Fruit fly (Drosophila melanogaster) whole organism, embryonic: ENCODE data around the gene cyr.

Experiments used
- Adf1 ChIP-seq: fragments of 200-800 bp; sonication (Bioruptor generic); IDR thresholded peaks from 2 replicates; pipeline ENCODE4 v1.3.6; 2022; ENCODE audit warnings: missing biosample characterization, missing genetic modification characterization
- Antp ChIP-seq: fragments of 200-800 bp; sonication (Bioruptor generic); optimal IDR thresholded peaks from 3 replicates; lab custom pipeline; 2016; ENCODE audit warnings: missing biosample characterization, missing genetic modification characterization
- CG10274 ChIP-seq: fragments of 200-800 bp; sonication (Bioruptor generic); optimal IDR thresholded peaks from 3 replicates; lab custom pipeline; 2017; ENCODE audit warnings: missing biosample characterization, mild to moderate bottlenecking, missing genetic modification characterization
- CG10366 ChIP-seq: fragments of 200-800 bp; sonication (Bioruptor generic); IDR thresholded peaks from 2 replicates; pipeline ENCODE4 v1.3.6; 2022; ENCODE audit warnings: missing biosample characterization, missing genetic modification characterization
- CG10543 ChIP-seq: fragments of 200-800 bp; sonication (Bioruptor generic); optimal IDR thresholded peaks from 3 replicates; lab custom pipeline; 2017; ENCODE audit warnings: missing biosample characterization, mild to moderate bottlenecking, missing genetic modification characterization, moderate library complexity
- CG11456 ChIP-seq: fragments of 200-800 bp; sonication (Bioruptor generic); IDR thresholded peaks from 3 replicates; pipeline ENCODE4 v1.3.6; 2022; ENCODE audit warnings: missing biosample characterization, missing genetic modification characterization
- CG13424 ChIP-seq: fragments of 200-800 bp; sonication (Bioruptor generic); optimal IDR thresholded peaks from 2 replicates; lab custom pipeline; 2019; ENCODE audit warnings: missing biosample characterization, mild to moderate bottlenecking, missing genetic modification characterization, moderate library complexity
- CG14014 ChIP-seq: fragments of 200-800 bp; sonication (Bioruptor generic); IDR thresholded peaks from 2 replicates; pipeline ENCODE4 v1.3.6; 2022; ENCODE audit warnings: missing biosample characterization, missing genetic modification characterization
- CG1647 ChIP-seq: fragments of 200-800 bp; sonication (Bioruptor generic); optimal IDR thresholded peaks from 3 replicates; lab custom pipeline; 2016; ENCODE audit warnings: missing biosample characterization, missing genetic modification characterization
- CG1792 ChIP-seq: fragments of 200-800 bp; sonication (Bioruptor generic); optimal IDR thresholded peaks from 2 replicates; lab custom pipeline; 2016; ENCODE audit warnings: missing biosample characterization, missing genetic modification characterization
- CG30020 ChIP-seq: fragments of 200-800 bp; optimal IDR thresholded peaks from 2 replicates; lab custom pipeline; 2019; ENCODE audit warnings: missing biosample characterization, mild to moderate bottlenecking, missing genetic modification characterization, moderate library complexity
- CG34422 ChIP-seq: fragments of 200-800 bp; sonication (Bioruptor generic); IDR thresholded peaks from 3 replicates; pipeline ENCODE4 v1.3.6; 2022; ENCODE audit warnings: missing biosample characterization, missing genetic modification characterization
- CG4360 ChIP-seq: fragments of 200-800 bp; sonication (Bioruptor generic); IDR thresholded peaks from 2 replicates; pipeline ENCODE4 v1.3.6; 2022; ENCODE audit warnings: missing biosample characterization, missing genetic modification characterization
- CG5180 ChIP-seq: fragments of 200-800 bp; sonication (Bioruptor generic); optimal IDR thresholded peaks from 3 replicates; lab custom pipeline; 2017; ENCODE audit warnings: missing biosample characterization, missing genetic modification characterization, mild to moderate bottlenecking, moderate library complexity, missing genetic modification reagents
- ERR ChIP-seq: fragments of 200-800 bp; sonication (Bioruptor generic); optimal IDR thresholded peaks from 2 replicates; lab custom pipeline; 2016; ENCODE audit warnings: missing biosample characterization, missing genetic modification characterization
- Fer2 ChIP-seq: fragments of 200-800 bp; sonication (Bioruptor generic); optimal IDR thresholded peaks from 2 replicates; lab custom pipeline; 2018; ENCODE audit warnings: missing biosample characterization, mild to moderate bottlenecking, missing genetic modification characterization, moderate library complexity
- HmgZ ChIP-seq: fragments of 200-800 bp; sonication (Bioruptor generic); optimal IDR thresholded peaks from 2 replicates; lab custom pipeline; 2018; ENCODE audit warnings: missing biosample characterization, mild to moderate bottlenecking, missing genetic modification characterization
- Hr78 ChIP-seq, 2 experiments: fragments of 200-800 bp in 1 of 2; fragments of >200 bp in 1 of 2; sonication (Bioruptor generic) in 1 of 2; optimal IDR thresholded peaks; 2 replicates each; lab custom pipeline; 2017 to 2019; ENCODE audit warnings: missing biosample characterization in 2 of 2, missing genetic modification characterization in 2 of 2, mild to moderate bottlenecking in 1 of 2, moderate library complexity in 1 of 2
- Max ChIP-seq: fragments of 200-800 bp; sonication (Bioruptor generic); optimal IDR thresholded peaks from 2 replicates; lab custom pipeline; 2016; ENCODE audit warnings: missing biosample characterization, mild to moderate bottlenecking, missing genetic modification characterization
- Myb ChIP-seq: fragments of 200-800 bp; sonication (Bioruptor generic); optimal IDR thresholded peaks from 2 replicates; lab custom pipeline; 2016; ENCODE audit warnings: missing biosample characterization, missing genetic modification characterization
- Ptx1 ChIP-seq: fragments of 200-800 bp; sonication (Bioruptor generic); IDR thresholded peaks from 2 replicates; pipeline ENCODE4 v1.3.6; 2022; ENCODE audit warnings: missing biosample characterization, missing genetic modification characterization
- Rfx ChIP-seq: fragments of 200-800 bp; sonication (Bioruptor generic); IDR thresholded peaks from 2 replicates; pipeline ENCODE4 v1.3.6; 2022; ENCODE audit warnings: missing biosample characterization, missing genetic modification characterization
- Xbp1 ChIP-seq: fragments of 200-800 bp; sonication (Bioruptor generic); optimal IDR thresholded peaks from 3 replicates; lab custom pipeline; 2016; ENCODE audit warnings: missing biosample characterization, mild to moderate bottlenecking, missing genetic modification characterization
- ap ChIP-seq: fragments of 200-800 bp; sonication (Bioruptor generic); IDR thresholded peaks from 2 replicates; pipeline ENCODE4 v1.3.6; 2022; ENCODE audit warnings: missing biosample characterization, missing genetic modification characterization
- bigmax ChIP-seq: fragments of 200-800 bp; sonication (Bioruptor generic); optimal IDR thresholded peaks from 2 replicates; lab custom pipeline; 2018; ENCODE audit warnings: missing biosample characterization, mild to moderate bottlenecking, missing genetic modification characterization
- bsh ChIP-seq, 2 experiments: fragments of 200-800 bp; sonication (Bioruptor generic); optimal IDR thresholded peaks; 2 replicates each; lab custom pipeline; 2017 to 2018; ENCODE audit warnings: mild to moderate bottlenecking in 2 of 2, missing biosample characterization in 2 of 2, missing genetic modification characterization in 2 of 2, moderate library complexity in 1 of 2
- cg ChIP-seq: fragments of 200-800 bp; sonication (Bioruptor generic); optimal IDR thresholded peaks from 3 replicates; lab custom pipeline; 2019; ENCODE audit warnings: missing biosample characterization, mild to moderate bottlenecking, missing genetic modification characterization, moderate library complexity
- ci ChIP-seq: fragments of 200-800 bp; sonication (Bioruptor generic); IDR thresholded peaks from 3 replicates; pipeline ENCODE4 v1.3.6; 2022; ENCODE audit warnings: missing biosample characterization, missing genetic modification characterization
- dysf ChIP-seq: fragments of 200-800 bp; sonication (Bioruptor generic); IDR thresholded peaks from 3 replicates; pipeline ENCODE4 v1.3.6; 2022; ENCODE audit warnings: missing biosample characterization, missing genetic modification characterization
- exex ChIP-seq: fragments of 200-800 bp; sonication (Bioruptor generic); optimal IDR thresholded peaks from 4 replicates; lab custom pipeline; 2018; ENCODE audit warnings: missing biosample characterization, mild to moderate bottlenecking, missing genetic modification characterization, moderate library complexity
- gce ChIP-seq: fragments of 200-800 bp; sonication (Bioruptor generic); IDR thresholded peaks from 3 replicates; pipeline ENCODE4 v1.3.6; 2022; ENCODE audit warnings: missing biosample characterization, missing genetic modification characterization
- gfzf ChIP-seq: fragments of 200-800 bp; sonication (Bioruptor generic); optimal IDR thresholded peaks from 2 replicates; lab custom pipeline; 2016; ENCODE audit warnings: missing biosample characterization, mild to moderate bottlenecking, missing genetic modification characterization, moderate library complexity
- gt ChIP-seq: fragments of 200-800 bp; sonication (Bioruptor generic); IDR thresholded peaks from 2 replicates; pipeline ENCODE4 v1.3.6; 2022; ENCODE audit warnings: missing biosample characterization, missing genetic modification characterization
- kni ChIP-seq: fragments of 200-800 bp; sonication (Bioruptor generic); optimal IDR thresholded peaks from 3 replicates; lab custom pipeline; 2017; ENCODE audit warnings: mild to moderate bottlenecking, missing biosample characterization, missing genetic modification reagents, missing genetic modification characterization
- lab ChIP-seq: fragments of 200-800 bp; sonication (Bioruptor generic); optimal IDR thresholded peaks from 3 replicates; lab custom pipeline; 2017; ENCODE audit warnings: missing biosample characterization, missing genetic modification characterization, mild to moderate bottlenecking, moderate library complexity, missing genetic modification reagents
- lmd ChIP-seq: fragments of 200-800 bp; sonication (Bioruptor generic); IDR thresholded peaks from 2 replicates; pipeline ENCODE4 v1.3.6; 2022; ENCODE audit warnings: missing biosample characterization, missing genetic modification characterization
- lov ChIP-seq, 2 experiments: fragments of 200-800 bp in 1 of 2; fragments of >200 bp in 1 of 2; sonication (Bioruptor generic) in 1 of 2; IDR thresholded peaks in 1 of 2; optimal IDR thresholded peaks in 1 of 2; 2 replicates in 1 of 2; 3 replicates in 1 of 2; pipeline versions ENCODE4 v1.3.6 to Lab custom; 2017 to 2022; ENCODE audit warnings: missing biosample characterization in 1 of 2, missing genetic modification characterization in 1 of 2
- mam ChIP-seq: fragments of 200-800 bp; sonication (Bioruptor generic); optimal IDR thresholded peaks from 3 replicates; lab custom pipeline; 2016; ENCODE audit warnings: missing biosample characterization, missing genetic modification characterization
- mirr ChIP-seq: fragments of 200-800 bp; sonication (Bioruptor generic); optimal IDR thresholded peaks from 3 replicates; lab custom pipeline; 2018; ENCODE audit warnings: missing biosample characterization, mild to moderate bottlenecking, missing genetic modification characterization
- nerfin-2 ChIP-seq: fragments of 200-800 bp; sonication (Bioruptor generic); IDR thresholded peaks from 2 replicates; pipeline ENCODE4 v1.3.6; 2022; ENCODE audit warnings: missing biosample characterization, missing genetic modification characterization; ENCODE audit not compliant: partially characterized antibody
- ranshi ChIP-seq: fragments of 200-800 bp; sonication (Bioruptor generic); IDR thresholded peaks from 2 replicates; pipeline ENCODE4 v1.3.6; 2022; ENCODE audit warnings: missing biosample characterization, missing genetic modification characterization
- sc ChIP-seq, 3 experiments: fragments of >200 bp in 2 of 3; fragments of 200-800 bp in 1 of 3; sonication (Bioruptor generic) in 1 of 3; optimal IDR thresholded peaks; 2 replicates in 2 of 3; 3 replicates in 1 of 3; lab custom pipeline; 2017; ENCODE audit warnings: mild to moderate bottlenecking in 1 of 3, missing biosample characterization in 1 of 3, missing genetic modification characterization in 1 of 3, missing genetic modification reagents in 1 of 3
- slbo ChIP-seq: fragments of 200-800 bp; sonication (Bioruptor generic); IDR thresholded peaks from 2 replicates; pipeline ENCODE4 v1.3.6; 2022; ENCODE audit warnings: missing biosample characterization, missing genetic modification characterization
- so ChIP-seq: fragments of 200-800 bp; sonication (Bioruptor generic); IDR thresholded peaks from 3 replicates; pipeline ENCODE4 v1.3.6; 2022; ENCODE audit warnings: missing biosample characterization, missing genetic modification characterization
- toy ChIP-seq: fragments of 200-800 bp; sonication (Bioruptor generic); IDR thresholded peaks from 2 replicates; pipeline ENCODE4 v1.3.6; 2022; ENCODE audit warnings: missing biosample characterization, missing genetic modification characterization
- twi ChIP-seq: fragments of 200-800 bp; optimal IDR thresholded peaks from 2 replicates; lab custom pipeline; 2019; ENCODE audit warnings: missing biosample characterization, mild to moderate bottlenecking, missing genetic modification characterization, moderate library complexity
- unc-4 ChIP-seq: fragments of 200-800 bp; sonication (Bioruptor generic); IDR thresholded peaks from 2 replicates; pipeline ENCODE4 v1.3.6; 2022; ENCODE audit warnings: missing biosample characterization, missing genetic modification characterization; ENCODE audit not compliant: partially characterized antibody

cyr gene

DNA sequence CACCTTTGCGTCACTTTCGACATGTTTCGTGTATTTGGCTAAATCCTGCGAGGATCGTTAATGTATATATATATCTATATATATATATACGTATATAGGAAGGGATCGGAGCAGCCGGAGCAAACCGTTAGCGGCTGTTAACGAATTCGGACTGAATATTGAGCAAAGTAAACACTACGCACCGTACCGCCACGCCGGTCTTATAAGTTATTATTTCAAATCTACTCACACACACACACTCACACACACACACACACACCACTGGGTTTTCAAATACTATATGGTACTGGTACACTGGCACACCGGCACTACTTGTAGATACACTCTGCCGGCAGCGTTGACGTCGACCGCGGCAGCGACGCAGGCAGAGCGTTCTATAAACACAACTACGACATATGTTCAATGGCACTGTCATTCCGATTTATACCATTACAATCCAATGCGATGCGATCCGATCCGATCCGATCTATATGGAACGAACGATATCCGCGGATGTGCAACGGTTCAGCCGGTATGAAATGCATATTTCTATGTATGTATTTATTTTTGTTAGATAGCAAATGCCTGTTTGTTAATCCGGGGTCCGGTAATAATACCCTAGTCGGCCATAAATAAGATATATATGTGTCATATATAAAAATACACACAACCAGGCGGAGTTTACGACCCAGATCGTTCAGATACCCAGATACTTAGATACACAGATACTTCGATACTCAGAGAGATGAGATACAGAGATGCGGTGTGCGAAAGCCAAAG, 53.9 kb downstream of the cyr start, which contains the start of gene Ldsdh1:
Gene Ldsdh1, minus strand, starts transcription at position 179 of the 759 bp plus-strand sequence.
- TF ChIP-seq ERR (GFP tag; lab: Kevin White, UChicago) (no peak), CG10543 (GFP tag; lab: Kevin White, UChicago) (peak; percentile 51), bigmax (GFP tag; lab: Kevin White, UChicago) (no peak), CG10274 (GFP tag; lab: Kevin White, UChicago) (peak; percentile 63), Adf1 (GFP tag; lab: Robert Waterston, UW) (peak; percentile 94), gfzf (GFP tag; lab: Kevin White, UChicago) (no peak), lmd (GFP tag; lab: Robert Waterston, UW) (no peak), ranshi (GFP tag; lab: Robert Waterston, UW) (no peak), CG14014 (GFP tag; lab: Robert Waterston, UW) (no peak), lab (GFP tag; lab: Kevin White, UChicago) (peak; percentile 44), cg (GFP tag; lab: Kevin White, UChicago) (peak; percentile 77), Max (GFP tag; lab: Kevin White, UChicago) (no peak), HmgZ (tag; lab: Kevin White, UChicago) (peak; percentile 12), CG10366 (GFP tag; lab: Robert Waterston, UW) (no peak), gce (GFP tag; lab: Robert Waterston, UW) (no peak), CG13424 (tag; lab: Kevin White, UChicago) (no peak), exex (tag; lab: Kevin White, UChicago) (peak; percentile 39), twi (tag; lab: Kevin White, UChicago) (peak; percentile 74), CG11456 (GFP tag; lab: Robert Waterston, UW) (no peak), toy (GFP tag; lab: Robert Waterston, UW) (no peak), CG34422 (GFP tag; lab: Robert Waterston, UW) (peak; percentile 11; the same call in 1 of the 3 replicates), ci (GFP tag; lab: Robert Waterston, UW) (no peak), CG30020 (tag; lab: Kevin White, UChicago) (no peak), so (no peak), bsh (GFP tag; optimal IDR thresholded peaks at IDR 0.05; lab: Kevin White, UChicago) (no peak), Antp (GFP tag; lab: Kevin White, UChicago) (no peak), kni (GFP tag; lab: Kevin White, UChicago) (no peak), CG1647 (no peak)
- TF ChIP-seq, all 482 proteins: peak for 9

- peak in 1 of 2 experiments; percentile 32 for TF ChIP-seq Hr78 (GFP tag; optimal IDR thresholded peaks at IDR 0.05; lab: Kevin White, UChicago)
- TF ChIP-seq slbo (GFP tag; lab: Robert Waterston, UW) = peak; percentile 41; the same call in 1 of the 2 replicates
- TF ChIP-seq nerfin-2 = no peak
- peak; percentile 18; the same call in 1 of the 2 replicates for TF ChIP-seq CG14014 (GFP tag; lab: Robert Waterston, UW)
- TF ChIP-seq CG1792 (GFP tag; lab: Kevin White, UChicago) = no peak
- 0 out of 3 replicates have a peak, but pooled peaks have one; percentile 18 for TF ChIP-seq dysf
- TF ChIP-seq Myb (GFP tag; lab: Kevin White, UChicago) = no peak
- TF ChIP-seq CG4360 (GFP tag; lab: Robert Waterston, UW) = no peak
- TF ChIP-seq ap (GFP tag; lab: Robert Waterston, UW) = peak; percentile 11; the same call in 1 of the 2 replicates
- TF ChIP-seq mam = peak; percentile 9
- TF ChIP-seq Ptx1 (GFP tag; lab: Robert Waterston, UW) = 0 out of 2 replicates have a peak, but pooled peaks have one; percentile 25
- no peak for TF ChIP-seq unc-4 (GFP tag; lab: Robert Waterston, UW)
- no peak for TF ChIP-seq gt (GFP tag; lab: Robert Waterston, UW)
- no peak for TF ChIP-seq Fer2
- peak; percentile 31; the same call in 1 of the 2 replicates for TF ChIP-seq Rfx (GFP tag; lab: Robert Waterston, UW)
- TF ChIP-seq CG5180 (GFP tag; lab: Kevin White, UChicago) = no peak
- TF ChIP-seq Xbp1 (GFP tag; lab: Kevin White, UChicago) = peak; percentile 0
- TF ChIP-seq lov (optimal IDR thresholded peaks at IDR 0.05; lab: Kevin White, UChicago) = no peak
- no peak for TF ChIP-seq lov (GFP tag; IDR thresholded peaks at IDR 0.05; lab: Robert Waterston, UW)
- no peak for TF ChIP-seq sc (optimal IDR thresholded peaks at IDR 0.05; lab: Kevin White, UChicago)
- TF ChIP-seq sc (GFP tag; optimal IDR thresholded peaks at IDR 0.05; lab: Kevin White, UChicago) = no peak
- no peak for TF ChIP-seq mirr (GFP tag; lab: Kevin White, UChicago)
These were observed 55.3 kb downstream of the cyr start for dm6 chrX:8080174-8080573.
